Worm (Caenorhabditis elegans): Measurements from ENCODE around the gene F37A8.5.

- no peak for TF ChIP-seq nhr-23 (tag; optimal IDR thresholded peaks at IDR 0.05)
- TF ChIP-seq mdl-1 (tag; optimal IDR thresholded peaks at IDR 0.05): no peak
- no peak for TF ChIP-seq nhr-25 (tag; optimal IDR thresholded peaks at IDR 0.05)
- no peak for TF ChIP-seq ztf-11 (tag; optimal IDR thresholded peaks at IDR 0.05)
- TF ChIP-seq dmd-4 (tag; optimal IDR thresholded peaks at IDR 0.05): no peak
- TF ChIP-seq fos-1 (tag; optimal IDR thresholded peaks at IDR 0.05): no peak
- TF ChIP-seq F13H6.1 (tag; optimal IDR thresholded peaks at IDR 0.05): no peak
- no peak for TF ChIP-seq peb-1 (tag; optimal IDR thresholded peaks at IDR 0.05)
- TF ChIP-seq ZK546.5 (tag; optimal IDR thresholded peaks at IDR 0.05): no peak
- no peak for TF ChIP-seq nhr-10 (tag; optimal IDR thresholded peaks at IDR 0.05)
- no peak for TF ChIP-seq zag-1 (tag; optimal IDR thresholded peaks at IDR 0.05)
- TF ChIP-seq lin-39 (tag; optimal IDR thresholded peaks at IDR 0.05): no peak
- TF ChIP-seq ceh-82 (tag; optimal IDR thresholded peaks at IDR 0.05): no peak
These were observed 9.7 kb downstream of the F37A8.5 start for ce11 chrIII:3966143-3966542.
